Worm (Caenorhabditis elegans) whole organism, L1 larva: ENCODE data around the gene rab-6.1.

Experiments
- efl-1 ChIP-seq, 4 experiments: fragments of 150-350 bp; optimal IDR thresholded peaks in 3 of 4; peaks in 1 of 4; 1 replicate in 1 of 4; 2 replicates in 3 of 4; lab custom pipeline; 2014; ENCODE audit warnings: missing biosample characterization in 2 of 4, missing genetic modification characterization in 2 of 4, missing genetic modification reagents in 2 of 4
- fkh-10 ChIP-seq: sonication (generic microtip); optimal IDR thresholded peaks from 2 replicates; lab custom pipeline; 2017; ENCODE audit warnings: missing biosample characterization, missing genetic modification reagents, missing genetic modification characterization
- hpl-2 ChIP-seq: fragments of 150-350 bp; optimal IDR thresholded peaks from 2 replicates; lab custom pipeline; 2014; ENCODE audit warnings: missing biosample characterization, missing genetic modification reagents, missing genetic modification characterization
- jun-1 ChIP-seq: fragments of 150-350 bp; optimal IDR thresholded peaks from 2 replicates; lab custom pipeline; 2014; ENCODE audit warnings: missing biosample characterization, missing genetic modification reagents, missing genetic modification characterization
- nhr-12 ChIP-seq: sonication (generic microtip); optimal IDR thresholded peaks from 2 replicates; lab custom pipeline; 2017; ENCODE audit warnings: missing biosample characterization, missing genetic modification characterization
- nhr-237 ChIP-seq: fragments of 150-350 bp; optimal IDR thresholded peaks from 2 replicates; lab custom pipeline; 2014; ENCODE audit warnings: missing biosample characterization, missing genetic modification characterization
- nhr-76 ChIP-seq: sonication (generic microtip); optimal IDR thresholded peaks from 2 replicates; lab custom pipeline; 2017; ENCODE audit warnings: missing biosample characterization, missing genetic modification characterization
- rnt-1 ChIP-seq: sonication (generic microtip); optimal IDR thresholded peaks from 2 replicates; lab custom pipeline; 2016; ENCODE audit warnings: mild to moderate bottlenecking, missing genetic modification characterization, moderate library complexity, missing compliant biosample characterization
- snpc-4 ChIP-seq: fragments of 150-350 bp; optimal IDR thresholded peaks from 2 replicates; lab custom pipeline; 2014; ENCODE audit warnings: missing biosample characterization, missing genetic modification characterization
- unc-130 ChIP-seq: fragments of 150-350 bp; optimal IDR thresholded peaks from 2 replicates; lab custom pipeline; 2017; ENCODE audit warnings: missing biosample characterization, missing genetic modification characterization, inconsistent platforms
- unc-62 ChIP-seq: fragments of 150-350 bp; optimal IDR thresholded peaks from 2 replicates; lab custom pipeline; 2014; ENCODE audit warnings: missing biosample characterization, missing genetic modification reagents, missing genetic modification characterization
- zag-1 ChIP-seq: fragments of 150-350 bp; optimal IDR thresholded peaks from 2 replicates; lab custom pipeline; 2014; ENCODE audit warnings: missing biosample characterization, missing genetic modification characterization

DNA sequence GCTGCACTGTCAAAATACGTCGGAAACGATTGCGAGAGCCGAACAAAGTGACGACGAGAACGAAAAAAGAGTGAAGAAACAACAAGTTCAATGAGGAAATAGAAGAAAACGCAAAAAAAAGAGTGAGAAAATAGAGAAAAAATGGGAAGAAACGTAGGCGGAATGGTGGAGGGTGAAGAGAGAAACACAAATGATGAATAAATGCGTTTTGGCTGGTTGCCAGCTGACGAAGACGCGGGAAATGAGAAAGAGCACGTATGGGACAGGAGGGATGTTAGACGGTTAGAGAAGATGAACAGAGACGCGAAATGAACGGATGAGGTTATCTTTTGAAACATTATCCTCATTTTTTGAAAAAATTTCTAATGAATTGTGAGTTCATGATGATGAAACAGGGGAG is 20.8 kb downstream of the rab-6.1 start:
- TF ChIP-seq hpl-2 (GFP tag; lab: Kevin White, UChicago) (no peak), jun-1 (tag; lab: Kevin White, UChicago) (no peak), zag-1 (tag; lab: Kevin White, UChicago) (no peak), nhr-237 (tag; lab: Kevin White, UChicago) (no peak), unc-130 (no peak), rnt-1 (tag; lab: Kevin White, UChicago) (peak; percentile 49), snpc-4 (tag; lab: Kevin White, UChicago) (no peak), nhr-12 (tag; lab: Kevin White, UChicago) (no peak), nhr-76 (tag; lab: Kevin White, UChicago) (no peak), efl-1 (optimal IDR thresholded peaks at IDR 0.05; lab: Kevin White, UChicago) (peak; percentile 57 to 72), efl-1 (GFP tag; optimal IDR thresholded peaks at IDR 0.05 in 1 of 2; lab: Kevin White, UChicago) (peak; percentile 45 to 89), unc-62 (GFP tag; lab: Kevin White, UChicago) (no peak), fkh-10 (GFP tag; lab: Kevin White, UChicago) (peak; percentile 47)
